Worm (Caenorhabditis elegans): ENCODE results near the gene PDB1.1.

PDB1.1 gene

ce11 chrX:7507141-7507540 lies 51.7 kb downstream of the PDB1.1 start:
- TF ChIP-seq eor-1 (tag; optimal IDR thresholded peaks at IDR 0.05) (no peak), jun-1 (tag; optimal IDR thresholded peaks at IDR 0.05) (no peak), egl-27 (tag; optimal IDR thresholded peaks at IDR 0.05) (no peak), lin-15B (tag; optimal IDR thresholded peaks at IDR 0.05) (no peak)
